Fruit fly (Drosophila melanogaster): ENCODE data around the gene CG10283.

The CG10283 gene

dm6 chr2L:18493122-18493521 lies 8.8 kb upstream of the CG10283 start:
- TF ChIP-seq CTCF (optimal IDR thresholded peaks at IDR 0.05): no peak
- no peak for TF ChIP-seq CG8478 (optimal IDR thresholded peaks at IDR 0.05)

- TF ChIP-seq CG8478 (optimal IDR thresholded peaks at IDR 0.05) (no peak), CTCF (optimal IDR thresholded peaks at IDR 0.05) (no peak)
Measured at dm6 chr2L:18486828-18487227, 2.5 kb upstream of the CG10283 start.

- TF ChIP-seq CTCF (optimal IDR thresholded peaks at IDR 0.05) (no peak), CG8478 (optimal IDR thresholded peaks at IDR 0.05) (no peak)
Measured at dm6 chr2L:18485211-18485610, 898 bp upstream of the CG10283 start, which contains the start of gene grnd. TSS of gene grnd (plus strand) at chr2L:18485417.

dm6 chr2L:18484040-18484381 lies 302 bp downstream of the CG10283 start:
- TF ChIP-seq CG8478 (optimal IDR thresholded peaks at IDR 0.05): no peak
- no peak for TF ChIP-seq CTCF (optimal IDR thresholded peaks at IDR 0.05)

dm6 chr2L:18482989-18483388 lies 1.3 kb downstream of the CG10283 start:
- TF ChIP-seq CG8478 (optimal IDR thresholded peaks at IDR 0.05): no peak
- TF ChIP-seq CTCF (optimal IDR thresholded peaks at IDR 0.05): no peak

- TF ChIP-seq CTCF (optimal IDR thresholded peaks at IDR 0.05): no peak
- TF ChIP-seq CG8478 (optimal IDR thresholded peaks at IDR 0.05): no peak
Measured at dm6 chr2L:18482170-18482569, 2.1 kb downstream of the CG10283 start.

- TF ChIP-seq CG8478 (optimal IDR thresholded peaks at IDR 0.05) (no peak), CTCF (optimal IDR thresholded peaks at IDR 0.05) (no peak)
Measured at dm6 chr2L:18481746-18482145, 2.6 kb downstream of the CG10283 start.

- no peak for TF ChIP-seq CTCF (optimal IDR thresholded peaks at IDR 0.05)
- TF ChIP-seq CG8478 (optimal IDR thresholded peaks at IDR 0.05): no peak
Measured at dm6 chr2L:18481064-18481463, 3.2 kb downstream of the CG10283 start.

- TF ChIP-seq CG8478 (optimal IDR thresholded peaks at IDR 0.05): no peak
- no peak for TF ChIP-seq CTCF (optimal IDR thresholded peaks at IDR 0.05)
Measured at dm6 chr2L:18480326-18481028, 3.8 kb downstream of the CG10283 start.

dm6 chr2L:18479177-18479521 lies 5.2 kb downstream of the CG10283 start:
- TF ChIP-seq CG8478 (optimal IDR thresholded peaks at IDR 0.05): no peak
- no peak for TF ChIP-seq CTCF (optimal IDR thresholded peaks at IDR 0.05)

dm6 chr2L:18478509-18479176 lies 5.7 kb downstream of the CG10283 start:
- TF ChIP-seq CG8478 (optimal IDR thresholded peaks at IDR 0.05): no peak
- TF ChIP-seq CTCF (optimal IDR thresholded peaks at IDR 0.05): no peak

- TF ChIP-seq CTCF (optimal IDR thresholded peaks at IDR 0.05) (no peak), CG8478 (optimal IDR thresholded peaks at IDR 0.05) (no peak)
Measured at dm6 chr2L:18477455-18477854, 6.9 kb downstream of the CG10283 start.

- TF ChIP-seq CTCF (optimal IDR thresholded peaks at IDR 0.05) (no peak), CG8478 (optimal IDR thresholded peaks at IDR 0.05) (no peak)
Measured at dm6 chr2L:18469544-18470109, 14.7 kb downstream of the CG10283 start.

- no peak for TF ChIP-seq CG8478 (optimal IDR thresholded peaks at IDR 0.05)
- TF ChIP-seq CTCF (optimal IDR thresholded peaks at IDR 0.05): no peak
Measured at dm6 chr2L:18468607-18469015, 15.7 kb downstream of the CG10283 start.

- TF ChIP-seq CG8478 (optimal IDR thresholded peaks at IDR 0.05) (no peak), CTCF (optimal IDR thresholded peaks at IDR 0.05) (no peak)
Measured at dm6 chr2L:18468010-18468409, 16.3 kb downstream of the CG10283 start.

- TF ChIP-seq CG8478 (optimal IDR thresholded peaks at IDR 0.05): no peak
- TF ChIP-seq CTCF (optimal IDR thresholded peaks at IDR 0.05): no peak
Measured at dm6 chr2L:18467464-18467863, 16.8 kb downstream of the CG10283 start.

All from S2 (cell line).